Fruit fly (Drosophila melanogaster) whole organism, wandering third instar larva: Measurements from ENCODE around the gene CG14564.
A peak's percentile ranks its signal among the peaks of the same experiment; 100 is the strongest.

Source experiments
- Abd-B ChIP-seq: fragments of >200 bp; optimal IDR thresholded peaks from 2 replicates; lab custom pipeline; 2017; ENCODE audit warnings: missing biosample characterization, missing genetic modification characterization
- CG9705 ChIP-seq: fragments of 200-800 bp; sonication (Bioruptor generic); optimal IDR thresholded peaks from 2 replicates; lab custom pipeline; 2018; ENCODE audit warnings: missing biosample characterization, mild to moderate bottlenecking, missing genetic modification characterization
- CrebA ChIP-seq: fragments of 200-800 bp; sonication (Bioruptor generic); optimal IDR thresholded peaks from 2 replicates; lab custom pipeline; 2016; ENCODE audit warnings: missing biosample characterization, mild to moderate bottlenecking, missing genetic modification characterization, borderline replicate concordance
- Dfd ChIP-seq: fragments of >200 bp; optimal IDR thresholded peaks from 2 replicates; lab custom pipeline; 2017; ENCODE audit warnings: missing biosample characterization, missing genetic modification characterization
- Dif ChIP-seq: fragments of 200-275, 200-300 bp; sonication (Bioruptor generic); optimal IDR thresholded peaks from 2 replicates; lab custom pipeline; 2018; ENCODE audit warnings: missing biosample characterization, missing genetic modification characterization; ENCODE audit not compliant: partially characterized antibody
- HLH106 ChIP-seq: fragments of 200-800 bp; optimal IDR thresholded peaks from 3 replicates; lab custom pipeline; 2019; ENCODE audit warnings: missing biosample characterization, mild to moderate bottlenecking, missing genetic modification characterization, moderate library complexity
- Hnf4 ChIP-seq: fragments of 200-800 bp; sonication (Bioruptor generic); optimal IDR thresholded peaks from 2 replicates; lab custom pipeline; 2016; ENCODE audit warnings: missing biosample characterization, mild to moderate bottlenecking, missing genetic modification characterization
- Hr78 ChIP-seq: fragments of >200 bp; optimal IDR thresholded peaks from 2 replicates; lab custom pipeline; 2017; ENCODE audit warnings: missing biosample characterization, missing genetic modification characterization
- Hr83 ChIP-seq: fragments of 200-300 bp; sonication (Bioruptor generic); optimal IDR thresholded peaks from 2 replicates; lab custom pipeline; 2016; ENCODE audit warnings: missing biosample characterization, mild to moderate bottlenecking, missing genetic modification characterization, moderate library complexity; ENCODE audit not compliant: poor library complexity, severe bottlenecking
- Jra ChIP-seq: sonication (Bioruptor generic); optimal IDR thresholded peaks from 2 replicates; lab custom pipeline; 2016; ENCODE audit warnings: missing biosample characterization, missing genetic modification characterization
- Mio ChIP-seq: sonication (Bioruptor generic); optimal IDR thresholded peaks from 2 replicates; lab custom pipeline; 2016; ENCODE audit warnings: missing biosample characterization, missing genetic modification characterization
- Myc ChIP-seq: fragments of >200 bp; optimal IDR thresholded peaks from 2 replicates; lab custom pipeline; 2017
- N ChIP-seq: fragments of >200 bp; optimal IDR thresholded peaks from 2 replicates; lab custom pipeline; 2018; ENCODE audit warnings: missing biosample characterization, missing external identifiers, missing genetic modification characterization
- OdsH ChIP-seq: fragments of 200-800 bp; sonication (Bioruptor generic); optimal IDR thresholded peaks from 2 replicates; lab custom pipeline; 2016; ENCODE audit warnings: missing biosample characterization, mild to moderate bottlenecking, missing genetic modification characterization
- Rel ChIP-seq, 2 experiments: fragments of 200-800 bp; sonication (Bioruptor generic) in 1 of 2; optimal IDR thresholded peaks; 2 replicates in 1 of 2; 3 replicates in 1 of 2; lab custom pipeline; 2016 to 2019; ENCODE audit warnings: mild to moderate bottlenecking in 2 of 2, missing biosample characterization in 2 of 2, missing genetic modification characterization in 2 of 2, moderate library complexity in 1 of 2
- Sp1 ChIP-seq: fragments of 200-800 bp; sonication (Bioruptor generic); optimal IDR thresholded peaks from 3 replicates; lab custom pipeline; 2019; ENCODE audit warnings: missing biosample characterization, mild to moderate bottlenecking, missing genetic modification characterization, moderate library complexity
- Vsx2 ChIP-seq: fragments of 200-300, 225-300 bp; sonication (Bioruptor generic); optimal IDR thresholded peaks from 2 replicates; lab custom pipeline; 2018; ENCODE audit warnings: missing biosample characterization, missing genetic modification characterization; ENCODE audit not compliant: partially characterized antibody
- br ChIP-seq: fragments of 200-800 bp; sonication (Bioruptor generic); optimal IDR thresholded peaks from 2 replicates; lab custom pipeline; 2016; ENCODE audit warnings: missing biosample characterization, missing genetic modification characterization
- brk ChIP-seq: fragments of 200-800 bp; sonication (Bioruptor generic); optimal IDR thresholded peaks from 2 replicates; lab custom pipeline; 2016; ENCODE audit warnings: missing biosample characterization, mild to moderate bottlenecking, missing genetic modification characterization
- dsf ChIP-seq: sonication (Bioruptor generic); optimal IDR thresholded peaks from 2 replicates; lab custom pipeline; 2016; ENCODE audit warnings: missing biosample characterization, missing genetic modification characterization, borderline replicate concordance
- ey ChIP-seq: fragments of 200-800 bp; sonication (Bioruptor generic); optimal IDR thresholded peaks from 2 replicates; lab custom pipeline; 2016; ENCODE audit warnings: missing biosample characterization, missing genetic modification characterization
- foxo ChIP-seq, 2 experiments: fragments of 200-800 bp; sonication (Bioruptor generic); optimal IDR thresholded peaks; 2 replicates in 1 of 2; 3 replicates in 1 of 2; lab custom pipeline; 2016 to 2017; ENCODE audit warnings: missing biosample characterization in 2 of 2, missing genetic modification characterization in 2 of 2
- fru ChIP-seq: fragments of 200-800 bp; sonication (Bioruptor generic); optimal IDR thresholded peaks from 3 replicates; lab custom pipeline; 2016; ENCODE audit warnings: missing biosample characterization, mild to moderate bottlenecking, missing genetic modification characterization
- h ChIP-seq: fragments of 200-800 bp; sonication (Bioruptor generic); optimal IDR thresholded peaks from 3 replicates; lab custom pipeline; 2016; ENCODE audit warnings: missing biosample characterization, mild to moderate bottlenecking, missing genetic modification characterization
- jim ChIP-seq: fragments of 175-275, 200-325 bp; sonication (Bioruptor generic); optimal IDR thresholded peaks from 2 replicates; lab custom pipeline; 2016; ENCODE audit warnings: missing biosample characterization, mild to moderate bottlenecking, missing genetic modification characterization
- lola ChIP-seq: fragments of >200 bp; optimal IDR thresholded peaks from 2 replicates; lab custom pipeline; 2017; ENCODE audit warnings: missing biosample characterization, missing genetic modification characterization
- pan ChIP-seq: fragments of >200 bp; optimal IDR thresholded peaks from 2 replicates; lab custom pipeline; 2017
- psq ChIP-seq: fragments of 200-800 bp; sonication (Bioruptor generic); optimal IDR thresholded peaks from 3 replicates; lab custom pipeline; 2017; ENCODE audit warnings: missing biosample characterization, mild to moderate bottlenecking, missing genetic modification characterization, moderate library complexity
- rgr ChIP-seq: fragments of 200-800 bp; sonication (Bioruptor generic); optimal IDR thresholded peaks from 3 replicates; lab custom pipeline; 2016; ENCODE audit warnings: missing biosample characterization, mild to moderate bottlenecking, missing genetic modification characterization
- sv ChIP-seq: fragments of 200-800 bp; sonication (Bioruptor generic); optimal IDR thresholded peaks from 3 replicates; lab custom pipeline; 2016; ENCODE audit warnings: missing biosample characterization, missing genetic modification characterization
- usp ChIP-seq: fragments of >200 bp; optimal IDR thresholded peaks from 2 replicates; lab custom pipeline; 2017; ENCODE audit warnings: missing biosample characterization, missing genetic modification characterization
- woc ChIP-seq: sonication (Bioruptor generic); optimal IDR thresholded peaks from 2 replicates; lab custom pipeline; 2016; ENCODE audit warnings: missing biosample characterization, mild to moderate bottlenecking, missing genetic modification characterization

Gene CG14564

DNA sequence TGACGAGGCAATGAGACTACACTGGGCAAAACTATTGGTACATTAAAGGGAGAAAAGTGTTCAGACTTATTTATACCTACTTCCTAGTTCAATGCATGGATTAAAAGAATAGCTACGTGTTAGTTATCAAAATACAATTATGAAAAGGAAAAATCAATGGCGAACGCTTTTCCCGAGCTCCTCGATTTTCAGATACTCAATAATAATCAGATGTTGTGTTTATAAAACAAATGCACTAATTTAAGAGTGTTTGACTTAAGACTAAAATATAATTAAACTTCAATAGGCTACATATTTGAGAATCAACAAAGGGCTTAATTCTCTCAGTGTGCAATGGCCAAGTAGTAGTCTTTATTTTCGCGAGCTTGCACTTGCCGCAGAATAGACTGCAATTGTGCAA lies 41.0 kb upstream of the CG14564 start:
- no peak for TF ChIP-seq woc (GFP tag; lab: Kevin White, UChicago)
- TF ChIP-seq h (GFP tag; lab: Kevin White, UChicago), result no peak
- TF ChIP-seq foxo (GFP tag; optimal IDR thresholded peaks at IDR 0.05; lab: Kevin White, UChicago), result no peak
- no peak for TF ChIP-seq dsf (GFP tag; lab: Kevin White, UChicago)
- TF ChIP-seq Hr83, result no peak
- no peak for TF ChIP-seq lola (GFP tag; lab: Kevin White, UChicago)
- no peak for TF ChIP-seq Hnf4 (GFP tag; lab: Kevin White, UChicago)
- no peak for TF ChIP-seq Abd-B (GFP tag; lab: Kevin White, UChicago)
- no peak for TF ChIP-seq jim (GFP tag; lab: Kevin White, UChicago)
- no peak for TF ChIP-seq psq
- TF ChIP-seq Mio, result no peak
- TF ChIP-seq fru (GFP tag; lab: Kevin White, UChicago), result no peak
- TF ChIP-seq Dfd (GFP tag; lab: Kevin White, UChicago), result no peak
- TF ChIP-seq usp (GFP tag; lab: Kevin White, UChicago), result no peak
- TF ChIP-seq br (GFP tag; lab: Kevin White, UChicago), result no peak
- TF ChIP-seq CG9705 (GFP tag; lab: Kevin White, UChicago), result no peak
- no peak for TF ChIP-seq HLH106 (tag; lab: Kevin White, UChicago)
- no peak for TF ChIP-seq brk (GFP tag; lab: Kevin White, UChicago)
- TF ChIP-seq Dif (GFP tag; lab: Kevin White, UChicago), result no peak
- TF ChIP-seq Jra, result no peak

DNA sequence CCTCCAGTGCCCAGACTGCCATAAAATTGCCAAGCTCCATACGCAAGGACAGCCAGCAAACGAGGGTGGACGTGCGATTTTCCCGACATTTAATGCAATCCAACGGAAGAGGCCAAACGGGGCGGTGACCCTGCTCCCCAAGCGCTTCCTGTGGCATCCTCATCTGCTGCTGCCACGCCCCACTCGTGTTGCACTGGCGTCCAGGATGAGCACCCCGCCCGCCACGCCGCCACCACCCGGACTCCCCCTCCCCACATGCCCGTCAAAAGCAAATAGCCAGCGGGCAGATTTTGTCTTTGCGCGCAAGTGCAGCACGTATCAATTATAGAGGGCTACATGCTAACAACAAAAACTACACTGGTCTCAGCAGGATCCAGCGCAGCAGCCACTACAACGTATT lies 38.7 kb upstream of the CG14564 start:
- TF ChIP-seq rgr (GFP tag; lab: Kevin White, UChicago), result no peak
- peak; percentile 95 for TF ChIP-seq Dfd (GFP tag; lab: Kevin White, UChicago)

DNA sequence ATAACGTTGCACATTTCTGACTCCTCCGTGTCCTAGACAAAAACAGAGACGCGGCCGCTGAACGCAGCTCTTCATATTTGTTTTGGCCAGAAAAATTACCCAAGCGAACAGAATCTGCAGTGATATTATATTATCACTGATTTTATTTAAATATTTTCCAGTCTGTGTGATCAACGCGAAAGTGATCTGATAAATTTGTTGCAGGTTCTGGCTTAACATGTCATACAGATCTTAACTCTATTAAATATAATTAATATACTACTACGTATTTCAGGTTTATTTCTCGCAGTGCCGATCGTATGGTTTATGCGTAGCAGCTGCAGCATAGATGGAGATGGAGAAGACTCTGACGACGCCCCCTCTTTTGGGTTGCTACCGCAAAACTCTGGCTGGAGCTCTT lies 36.1 kb upstream of the CG14564 start:
- TF ChIP-seq Myc (lab: Kevin White, UChicago) (no peak), fru (GFP tag; lab: Kevin White, UChicago) (peak; percentile 6), h (GFP tag; lab: Kevin White, UChicago) (peak; percentile 16), Rel (GFP tag; optimal IDR thresholded peaks at IDR 0.05; lab: Kevin White, UChicago) (no peak), Rel (tag; optimal IDR thresholded peaks at IDR 0.05; lab: Kevin White, UChicago) (no peak), CG9705 (GFP tag; lab: Kevin White, UChicago) (no peak), rgr (GFP tag; lab: Kevin White, UChicago) (no peak), Sp1 (GFP tag; lab: Kevin White, UChicago) (no peak), Hnf4 (GFP tag; lab: Kevin White, UChicago) (no peak), HLH106 (tag; lab: Kevin White, UChicago) (no peak), foxo (GFP tag; optimal IDR thresholded peaks at IDR 0.05; lab: Kevin White, UChicago) (peak in 1 of 2 experiments; percentile 9), Vsx2 (GFP tag; lab: Kevin White, UChicago) (no peak), ey (GFP tag; lab: Kevin White, UChicago) (no peak)

DNA sequence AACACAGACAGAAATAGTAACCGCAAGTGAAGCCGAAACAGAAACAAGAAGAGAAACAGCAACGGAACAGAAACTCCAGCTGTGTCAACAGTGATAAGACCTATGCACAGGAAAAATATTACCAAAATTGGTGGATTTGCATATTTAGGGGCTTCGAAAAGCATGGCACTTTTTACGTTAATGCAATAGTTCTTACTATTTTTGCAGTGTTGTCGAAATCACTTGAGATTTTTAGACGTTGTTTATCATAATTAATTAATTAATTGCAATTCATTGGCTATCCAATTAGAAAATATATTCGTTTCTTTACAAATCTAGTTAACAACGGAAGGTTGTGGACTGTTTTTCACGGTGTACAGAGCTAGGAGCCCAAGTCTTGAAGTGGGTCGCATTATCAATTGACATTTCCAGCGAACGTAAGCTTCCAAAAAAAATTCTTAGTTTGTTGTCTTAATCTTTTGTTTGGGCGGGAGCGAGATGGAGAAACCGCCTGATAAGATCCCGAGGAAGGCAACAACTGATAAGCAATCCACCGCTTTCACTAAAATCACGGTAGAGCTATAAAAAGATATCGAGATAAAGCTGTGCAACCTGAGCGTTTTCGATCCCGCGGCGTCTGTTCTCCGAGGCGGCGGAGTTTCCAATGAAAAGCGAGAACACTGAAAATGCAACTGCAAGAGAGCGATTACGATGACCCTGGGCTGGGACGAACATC lies 29.8 kb upstream of the CG14564 start:
- TF ChIP-seq foxo (GFP tag; optimal IDR thresholded peaks at IDR 0.05; lab: Kevin White, UChicago), result no peak
- no peak for TF ChIP-seq woc (GFP tag; lab: Kevin White, UChicago)
- no peak for TF ChIP-seq Dif (GFP tag; lab: Kevin White, UChicago)
- no peak for TF ChIP-seq Jra
- TF ChIP-seq Hnf4 (GFP tag; lab: Kevin White, UChicago), result no peak
- TF ChIP-seq fru (GFP tag; lab: Kevin White, UChicago), result no peak
- TF ChIP-seq psq, result no peak
- TF ChIP-seq OdsH (GFP tag; lab: Kevin White, UChicago), result no peak
- no peak for TF ChIP-seq dsf (GFP tag; lab: Kevin White, UChicago)
- no peak for TF ChIP-seq CG9705 (GFP tag; lab: Kevin White, UChicago)
- no peak for TF ChIP-seq CrebA
- TF ChIP-seq pan (lab: Kevin White, UChicago), result no peak
- no peak for TF ChIP-seq h (GFP tag; lab: Kevin White, UChicago)
- TF ChIP-seq rgr (GFP tag; lab: Kevin White, UChicago), result no peak
- TF ChIP-seq Sp1 (GFP tag; lab: Kevin White, UChicago), result no peak
- no peak for TF ChIP-seq sv (GFP tag; lab: Kevin White, UChicago)
- TF ChIP-seq N, result no peak
- TF ChIP-seq br (GFP tag; lab: Kevin White, UChicago), result no peak
- TF ChIP-seq Hr78 (GFP tag; lab: Kevin White, UChicago), result no peak
- TF ChIP-seq ey (GFP tag; lab: Kevin White, UChicago), result no peak
